Worm (Caenorhabditis elegans) whole organism, late embryonic: ENCODE data around the gene paml-1.

Experiments
- F13H6.1 ChIP-seq: sonication (generic microtip); optimal IDR thresholded peaks from 2 replicates; lab custom pipeline; 2016; ENCODE audit warnings: missing genetic modification characterization, missing compliant biosample characterization
- K02D7.2 ChIP-seq: sonication (generic microtip); optimal IDR thresholded peaks from 2 replicates; lab custom pipeline; 2017; ENCODE audit warnings: mild to moderate bottlenecking, missing genetic modification characterization, missing compliant biosample characterization
- ceh-6 ChIP-seq: fragments of 200-800 bp; sonication (Bioruptor generic); optimal IDR thresholded peaks from 2 replicates; lab custom pipeline; 2018; ENCODE audit warnings: mild to moderate bottlenecking, missing genetic modification characterization, missing compliant biosample characterization
- gmeb-2 ChIP-seq: sonication (generic microtip); optimal IDR thresholded peaks from 2 replicates; lab custom pipeline; 2016; ENCODE audit warnings: missing genetic modification characterization, inconsistent platforms, missing compliant biosample characterization
- hlh-30 ChIP-seq: sonication (generic microtip); optimal IDR thresholded peaks from 2 replicates; lab custom pipeline; 2017; ENCODE audit warnings: antibody characterized with exemption, missing genetic modification characterization, missing compliant biosample characterization; ENCODE audit not compliant: insufficient read depth
- hlh-8 ChIP-seq: sonication (generic microtip); optimal IDR thresholded peaks from 2 replicates; lab custom pipeline; 2016; ENCODE audit warnings: missing genotype, missing genetic modification characterization, missing compliant biosample characterization
- lin-11 ChIP-seq: fragments of 200-800 bp; sonication (Bioruptor generic); optimal IDR thresholded peaks from 2 replicates; lab custom pipeline; 2018; ENCODE audit warnings: mild to moderate bottlenecking, missing genetic modification characterization, missing compliant biosample characterization
- madf-2 ChIP-seq: sonication (generic microtip); optimal IDR thresholded peaks from 2 replicates; lab custom pipeline; 2017; ENCODE audit warnings: missing genetic modification characterization, missing compliant biosample characterization
- nfya-1 ChIP-seq: sonication (generic microtip); optimal IDR thresholded peaks from 2 replicates; lab custom pipeline; 2017; ENCODE audit warnings: missing genetic modification characterization, mild to moderate bottlenecking, missing compliant biosample characterization, antibody characterized with exemption, moderate library complexity
- syd-9 ChIP-seq: sonication (generic microtip); optimal IDR thresholded peaks from 2 replicates; lab custom pipeline; 2016; ENCODE audit warnings: mild to moderate bottlenecking, missing genetic modification characterization, moderate library complexity, missing compliant biosample characterization
- tbx-7 ChIP-seq: sonication (generic microtip); optimal IDR thresholded peaks from 2 replicates; lab custom pipeline; 2016; ENCODE audit warnings: missing genotype, missing genetic modification characterization, missing compliant biosample characterization
- ttx-3 ChIP-seq: sonication (generic microtip); optimal IDR thresholded peaks from 2 replicates; lab custom pipeline; 2016; ENCODE audit warnings: missing genetic modification reagents, missing genetic modification characterization, missing compliant biosample characterization

DNA sequence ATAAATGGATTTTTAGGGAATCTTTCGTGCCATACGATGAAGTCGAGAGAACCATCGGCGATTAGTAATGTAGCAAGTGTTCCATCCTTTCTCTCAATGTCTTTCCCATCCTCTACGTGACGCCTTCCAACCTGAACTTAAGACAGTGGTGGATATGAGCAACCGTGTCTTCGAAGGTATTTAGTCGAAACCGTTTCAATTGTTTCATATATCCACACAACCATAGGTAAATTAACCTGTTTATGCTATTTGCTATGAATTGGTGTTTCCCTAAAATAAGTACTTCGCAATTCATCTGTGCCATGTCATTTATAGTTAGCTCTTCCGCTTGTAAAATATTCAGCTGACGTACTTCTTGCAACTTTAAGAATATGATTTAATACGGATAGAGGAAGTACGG, 38.0 kb downstream of the paml-1 start:
- TF ChIP-seq syd-9 (tag; lab: Kevin White, UChicago) (no peak), ceh-6 (GFP tag; lab: Kevin White, UChicago) (no peak), tbx-7 (no peak), hlh-30 (tag; lab: Kevin White, UChicago) (no peak), K02D7.2 (tag; lab: Kevin White, UChicago) (no peak), lin-11 (tag; lab: Kevin White, UChicago) (no peak), F13H6.1 (no peak), nfya-1 (no peak), madf-2 (tag; lab: Kevin White, UChicago) (no peak), gmeb-2 (tag; lab: Kevin White, UChicago) (no peak), hlh-8 (tag; lab: Kevin White, UChicago) (no peak), ttx-3 (no peak)
